Worm (Caenorhabditis elegans): Measurements from ENCODE around the gene C16C8.18.

ce11 chrII:3458209-3458608, 28.7 kb downstream of the C16C8.18 start, which contains the start of the genes C16C8.26 and C16C8.19:
- TF ChIP-seq ama-1 (optimal IDR thresholded peaks at IDR 0.05) (no peak), ama-1 (GFP tag; optimal IDR thresholded peaks at IDR 0.05) (no peak), let-526 (GFP tag; IDR thresholded peaks at IDR 0.05) (no peak), lir-1 (GFP tag; conservative IDR thresholded peaks at IDR 0.05) (no peak), bed-2 (GFP tag; IDR thresholded peaks at IDR 0.05) (no peak), ets-4 (GFP tag; optimal IDR thresholded peaks at IDR 0.05) (no peak), hlh-12 (tag; optimal IDR thresholded peaks at IDR 0.05) (no peak), sea-2 (GFP tag; IDR thresholded peaks at IDR 0.05) (no peak), B0019.2 (GFP tag; conservative IDR thresholded peaks at IDR 0.05) (no peak)
